Worm (Caenorhabditis elegans): ENCODE measurements around the gene C45G9.5.

C45G9.5 gene

ce11 chrIII:5024393-5024964 is 23.4 kb upstream of the C45G9.5 start, which contains the start of gene pcf-11 (continued):
- TF ChIP-seq egl-44 (GFP tag; IDR thresholded peaks at IDR 0.05) (no peak), zfh-2 (GFP tag; conservative IDR thresholded peaks at IDR 0.05) (peak; percentile 73)

- TF ChIP-seq dox-1 (GFP tag; IDR thresholded peaks at IDR 0.05), result peak; percentile 66
- TF ChIP-seq pbrm-1 (GFP tag; IDR thresholded peaks at IDR 0.05), result peak; percentile 45; the same call in 1 of the 2 replicates
- TF ChIP-seq him-1 (tag; optimal IDR thresholded peaks at IDR 0.05), result no peak
- TF ChIP-seq F55B11.4 (tag; optimal IDR thresholded peaks at IDR 0.05; ENCODE audit: borderline replicate concordance, insufficient read depth), result no peak
- TF ChIP-seq C17E4.6 (GFP tag; IDR thresholded peaks at IDR 0.05), result no peak
- TF ChIP-seq nhr-27 (tag; optimal IDR thresholded peaks at IDR 0.05), result no peak
- TF ChIP-seq attf-6 (GFP tag; IDR thresholded peaks at IDR 0.05), result no peak
- TF ChIP-seq F52B5.7 (tag; optimal IDR thresholded peaks at IDR 0.05), result peak; percentile 64
- TF ChIP-seq nhr-80 (tag; optimal IDR thresholded peaks at IDR 0.05), result peak; percentile 9
- TF ChIP-seq Y53F4B.3 (GFP tag; IDR thresholded peaks at IDR 0.05), result peak; percentile 53; the same call in 1 of the 2 replicates
- no peak; the same call in 1 of the 2 replicates for TF ChIP-seq hsf-1 (GFP tag; IDR thresholded peaks at IDR 0.05)
- no peak for TF ChIP-seq nfya-2 (GFP tag; IDR thresholded peaks at IDR 0.05)
- TF ChIP-seq ztf-3 (GFP tag; optimal IDR thresholded peaks at IDR 0.05), result no peak
- 0 out of 2 replicates have a peak, but pooled peaks have one; percentile 16 for TF ChIP-seq ceh-40 (GFP tag; IDR thresholded peaks at IDR 0.05)
- TF ChIP-seq nfyb-1 (GFP tag; IDR thresholded peaks at IDR 0.05), result 0 out of 2 replicates have a peak, but pooled peaks have one; percentile 65
- peak; percentile 62 for TF ChIP-seq repo-1 (tag; optimal IDR thresholded peaks at IDR 0.05)
- no peak; the same call in none of the 2 replicates for TF ChIP-seq B0336.3 (GFP tag; IDR thresholded peaks at IDR 0.05)
- no peak for TF ChIP-seq snpc-3.4 (tag; optimal IDR thresholded peaks at IDR 0.05)
- TF ChIP-seq unc-130 (GFP tag; optimal IDR thresholded peaks at IDR 0.05), result no peak
- TF ChIP-seq hmg-20 (GFP tag; IDR thresholded peaks at IDR 0.05), result 0 out of 2 replicates have a peak, but pooled peaks have one; percentile 5
- TF ChIP-seq lsl-1 (GFP tag; optimal IDR thresholded peaks at IDR 0.05), result peak; percentile 14
- TF ChIP-seq rcor-1 (GFP tag; IDR thresholded peaks at IDR 0.05), result peak; percentile 57
- TF ChIP-seq ama-1 (optimal IDR thresholded peaks at IDR 0.05), result peak; percentile 90
- peak in 1 of 2 experiments; percentile 39 for TF ChIP-seq ama-1 (GFP tag; optimal IDR thresholded peaks at IDR 0.05)
- TF ChIP-seq F23B12.7 (tag; optimal IDR thresholded peaks at IDR 0.05; ENCODE audit: insufficient read depth), result no peak
- TF ChIP-seq mcd-1 (GFP tag; IDR thresholded peaks at IDR 0.05), result peak; percentile 50; the same call in 1 of the 2 replicates
- TF ChIP-seq Y53G8AR.9 (GFP tag; conservative IDR thresholded peaks at IDR 0.05), result 0 out of 2 replicates have a peak, but pooled peaks have one; percentile 75
- TF ChIP-seq Y95B8A.8 (GFP tag; IDR thresholded peaks at IDR 0.05), result peak; percentile 84
- TF ChIP-seq snpc-4 (GFP tag; optimal IDR thresholded peaks at IDR 0.05), result no peak
- TF ChIP-seq snpc-4 (tag; optimal IDR thresholded peaks at IDR 0.05), result peak in 2 of 4 experiments; percentile 26 to 43
- TF ChIP-seq lin-54 (GFP tag; optimal IDR thresholded peaks at IDR 0.05), result peak; percentile 52
- no peak for TF ChIP-seq F49E8.2 (tag; optimal IDR thresholded peaks at IDR 0.05; ENCODE audit: insufficient read depth)
- TF ChIP-seq let-526 (GFP tag; IDR thresholded peaks at IDR 0.05), result no peak
- TF ChIP-seq gei-17 (GFP tag; optimal IDR thresholded peaks at IDR 0.05), result peak; percentile 7
- TF ChIP-seq egl-44 (GFP tag; IDR thresholded peaks at IDR 0.05), result no peak; the same call in 1 of the 2 replicates
- peak; percentile 28 for TF ChIP-seq lin-40 (tag; optimal IDR thresholded peaks at IDR 0.05)
- 0 out of 2 replicates have a peak, but pooled peaks have one; percentile 58 for TF ChIP-seq F39B2.1 (GFP tag; IDR thresholded peaks at IDR 0.05)
- TF ChIP-seq zim-3 (tag; optimal IDR thresholded peaks at IDR 0.05), result peak; percentile 35
- no peak for TF ChIP-seq ZK185.1 (tag; optimal IDR thresholded peaks at IDR 0.05; ENCODE audit: poor library complexity, severe bottlenecking)
- TF ChIP-seq nhr-90 (tag; optimal IDR thresholded peaks at IDR 0.05), result peak; percentile 45
- peak; percentile 55 for TF ChIP-seq D2030.7 (GFP tag; IDR thresholded peaks at IDR 0.05)
- no peak for TF ChIP-seq rec-8 (tag; optimal IDR thresholded peaks at IDR 0.05)
- peak; percentile 5 for TF ChIP-seq T07F8.4 (tag; optimal IDR thresholded peaks at IDR 0.05)
- peak; percentile 67 for TF ChIP-seq tlf-1 (GFP tag; optimal IDR thresholded peaks at IDR 0.05)
Observed at ce11 chrIII:5025136-5025629, 22.7 kb upstream of the C45G9.5 start.
